Fruit fly (Drosophila melanogaster) S2 (cell line): ENCODE data around the gene dyl.

Source experiments
- CG8478 ChIP-seq: fragments of >200 bp; optimal IDR thresholded peaks from 2 replicates; lab custom pipeline; 2018
- CTCF ChIP-seq, 2 experiments: fragments of >200 bp; optimal IDR thresholded peaks; 2 replicates each; lab custom pipeline; 2018

dm6 chr3L:4283428-4284089 lies 24.0 kb downstream of the dyl start, which contains the start of the genes srw and CG1316:
- peak in 1 of 2 experiments; percentile 12 for TF ChIP-seq CTCF (optimal IDR thresholded peaks at IDR 0.05; lab: Kevin White, UChicago)
- no peak for TF ChIP-seq CG8478 (lab: Kevin White, UChicago)
